Worm (Caenorhabditis elegans): ENCODE results near the gene ser-4.

Gene ser-4

ce11 chrIII:1705331-1705730 lies 27.6 kb downstream of the ser-4 start:
- no peak for TF ChIP-seq aptf-3 (GFP tag; IDR thresholded peaks at IDR 0.05)
- TF ChIP-seq ztf-18 (tag; optimal IDR thresholded peaks at IDR 0.05), result no peak
- TF ChIP-seq F37B4.10 (GFP tag; IDR thresholded peaks at IDR 0.05), result no peak
- no peak for TF ChIP-seq bed-1 (GFP tag; IDR thresholded peaks at IDR 0.05)
- no peak for TF ChIP-seq atf-7 (tag; optimal IDR thresholded peaks at IDR 0.05)
- no peak for TF ChIP-seq ceh-40 (GFP tag; IDR thresholded peaks at IDR 0.05)
- no peak for TF ChIP-seq hlh-26 (GFP tag; conservative IDR thresholded peaks at IDR 0.05)
- TF ChIP-seq dpl-1 (GFP tag; optimal IDR thresholded peaks at IDR 0.05), result no peak
- no peak for TF ChIP-seq lag-1 (GFP tag; IDR thresholded peaks at IDR 0.05)
- no peak for TF ChIP-seq K12H6.12 (tag; optimal IDR thresholded peaks at IDR 0.05)
- no peak for TF ChIP-seq nhr-90 (tag; optimal IDR thresholded peaks at IDR 0.05)
- no peak for TF ChIP-seq ztf-3 (GFP tag; optimal IDR thresholded peaks at IDR 0.05)
- no peak for TF ChIP-seq T26A5.8 (tag; optimal IDR thresholded peaks at IDR 0.05)
- no peak for TF ChIP-seq ztf-25 (GFP tag; IDR thresholded peaks at IDR 0.05)
- TF ChIP-seq C06A6.2 (GFP tag; conservative IDR thresholded peaks at IDR 0.05), result no peak
- no peak for TF ChIP-seq ccch-3 (GFP tag; optimal IDR thresholded peaks at IDR 0.05)
- TF ChIP-seq mel-28 (tag; optimal IDR thresholded peaks at IDR 0.05; ENCODE audit: borderline replicate concordance), result no peak

ce11 chrIII:1704020-1704419 lies 28.9 kb downstream of the ser-4 start:
- no peak for TF ChIP-seq F57A8.1 (GFP tag; optimal IDR thresholded peaks at IDR 0.05)
- no peak for TF ChIP-seq ekl-4 (GFP tag; IDR thresholded peaks at IDR 0.05)
- no peak for TF ChIP-seq ceh-79 (tag; optimal IDR thresholded peaks at IDR 0.05)
- TF ChIP-seq dox-1 (GFP tag; IDR thresholded peaks at IDR 0.05), result no peak
- no peak for TF ChIP-seq F39B2.1 (GFP tag; IDR thresholded peaks at IDR 0.05)
- TF ChIP-seq let-526 (GFP tag; IDR thresholded peaks at IDR 0.05), result no peak
- no peak for TF ChIP-seq F10E7.11 (tag; optimal IDR thresholded peaks at IDR 0.05)
- no peak for TF ChIP-seq T26A5.8 (tag; optimal IDR thresholded peaks at IDR 0.05)
- TF ChIP-seq madf-10 (tag; optimal IDR thresholded peaks at IDR 0.05), result no peak
- no peak for TF ChIP-seq nhr-120 (GFP tag; IDR thresholded peaks at IDR 0.05)
- no peak for TF ChIP-seq C17E4.6 (GFP tag; IDR thresholded peaks at IDR 0.05)

- no peak for TF ChIP-seq madf-10 (tag; optimal IDR thresholded peaks at IDR 0.05)
- no peak for TF ChIP-seq Y53F4B.3 (GFP tag; IDR thresholded peaks at IDR 0.05)
- TF ChIP-seq K11D2.4 (GFP tag; IDR thresholded peaks at IDR 0.05), result no peak
- TF ChIP-seq rec-8 (tag; optimal IDR thresholded peaks at IDR 0.05), result no peak
These were observed 30.6 kb downstream of the ser-4 start, which contains the start of gene spex-3 for ce11 chrIII:1702337-1702736. Gene spex-3 (minus strand): TSS chrIII:1702437.

ce11 chrIII:1698842-1699241 lies 34.1 kb downstream of the ser-4 start, which contains the start of gene fbxa-74:
Gene fbxa-74 (minus strand): TSS chrIII:1698986.
- TF ChIP-seq nfya-1 (tag; optimal IDR thresholded peaks at IDR 0.05; ENCODE audit: borderline replicate concordance, insufficient read depth) (no peak), nhr-80 (tag; optimal IDR thresholded peaks at IDR 0.05) (peak; percentile 71), T26A5.8 (tag; optimal IDR thresholded peaks at IDR 0.05) (no peak), cebp-1 (GFP tag; IDR thresholded peaks at IDR 0.05) (peak; percentile 35; the same call in 1 of the 2 replicates), cebp-1 (tag; optimal IDR thresholded peaks at IDR 0.05) (peak; percentile 57), F37B4.10 (GFP tag; IDR thresholded peaks at IDR 0.05) (0 out of 2 replicates have a peak, but pooled peaks have one; percentile 37), ztf-18 (tag; optimal IDR thresholded peaks at IDR 0.05) (no peak), B0035.1 (tag; optimal IDR thresholded peaks at IDR 0.05) (no peak)

All from whole organism, young adult.